Fruit fly (Drosophila melanogaster): ENCODE results near the gene CG15546.

CG15546 gene

dm6 chr3R:30865365-30865770 is 10.6 kb downstream of the CG15546 start (continued):
- TF ChIP-seq CG17328 (GFP tag; IDR thresholded peaks at IDR 0.05) (peak; percentile 53; the same call in 1 of the 2 replicates), croc (GFP tag; conservative IDR thresholded peaks at IDR 0.05) (peak; percentile 30; the same call in 1 of the 3 replicates), Ssrp (tag; optimal IDR thresholded peaks at IDR 0.05) (peak; percentile 21), grau (tag; optimal IDR thresholded peaks at IDR 0.05) (peak; percentile 98), CG17359 (tag; optimal IDR thresholded peaks at IDR 0.05) (peak; percentile 3), CG9727 (GFP tag; optimal IDR thresholded peaks at IDR 0.05) (peak; percentile 43), CG7839 (tag; optimal IDR thresholded peaks at IDR 0.05) (peak; percentile 48), btn (GFP tag; optimal IDR thresholded peaks at IDR 0.05) (no peak), sug (tag; optimal IDR thresholded peaks at IDR 0.05) (no peak), CG11504 (tag; optimal IDR thresholded peaks at IDR 0.05) (peak; percentile 51), CG2678 (tag; optimal IDR thresholded peaks at IDR 0.05) (peak; percentile 59), Hr51 (GFP tag; optimal IDR thresholded peaks at IDR 0.05) (peak in 1 of 2 experiments; percentile 40), HHEX (GFP tag; optimal IDR thresholded peaks at IDR 0.05) (no peak), Blimp-1 (GFP tag; optimal IDR thresholded peaks at IDR 0.05) (peak; percentile 41), CG10959 (GFP tag; IDR thresholded peaks at IDR 0.05) (peak; percentile 43; the same call in 1 of the 2 replicates), MESR4 (GFP tag; optimal IDR thresholded peaks at IDR 0.05) (no peak), CG15601 (tag; optimal IDR thresholded peaks at IDR 0.05) (peak; percentile 44), wor (GFP tag; IDR thresholded peaks at IDR 0.05) (0 out of 2 replicates have a peak, but pooled peaks have one; percentile 19), CG3407 (GFP tag; optimal IDR thresholded peaks at IDR 0.05) (peak; percentile 23), CG8924 (tag; optimal IDR thresholded peaks at IDR 0.05) (peak; percentile 54), Neu2 (GFP tag; optimal IDR thresholded peaks at IDR 0.05; ENCODE audit: borderline replicate concordance) (no peak), unpg (GFP tag; optimal IDR thresholded peaks at IDR 0.05) (peak; percentile 34), ewg (GFP tag; optimal IDR thresholded peaks at IDR 0.05) (peak; percentile 9), CG17568 (GFP tag; optimal IDR thresholded peaks at IDR 0.05) (no peak), slbo (GFP tag; IDR thresholded peaks at IDR 0.05) (no peak), CG8388 (GFP tag; optimal IDR thresholded peaks at IDR 0.05) (peak; percentile 28), CG1602 (GFP tag; optimal IDR thresholded peaks at IDR 0.05) (peak; percentile 10), CG13424 (tag; optimal IDR thresholded peaks at IDR 0.05) (peak; percentile 48), CG11695 (GFP tag; IDR thresholded peaks at IDR 0.05) (peak; percentile 45; the same call in 1 of the 3 replicates), Hr3 (GFP tag; optimal IDR thresholded peaks at IDR 0.05) (peak; percentile 22), CG10267 (tag; optimal IDR thresholded peaks at IDR 0.05) (peak; percentile 38), Med (GFP tag) (no peak), lbe (GFP tag; optimal IDR thresholded peaks at IDR 0.05) (no peak), sens-2 (GFP tag; IDR thresholded peaks at IDR 0.05) (0 out of 2 replicates have a peak, but pooled peaks have one; percentile 30)

dm6 chr3R:30864465-30864864 is 11.5 kb downstream of the CG15546 start:
- no peak for TF ChIP-seq CG8924 (tag; optimal IDR thresholded peaks at IDR 0.05)
- peak; percentile 1 for TF ChIP-seq CG11504 (tag; optimal IDR thresholded peaks at IDR 0.05)
- no peak for TF ChIP-seq ems (GFP tag; optimal IDR thresholded peaks at IDR 0.05)
- no peak for TF ChIP-seq CG10654 (GFP tag; optimal IDR thresholded peaks at IDR 0.05)
- TF ChIP-seq CG6854 (GFP tag; optimal IDR thresholded peaks at IDR 0.05), result no peak
- TF ChIP-seq CG3726 (GFP tag; IDR thresholded peaks at IDR 0.05), result no peak
- TF ChIP-seq Oli (tag; optimal IDR thresholded peaks at IDR 0.05), result peak; percentile 11
- no peak for TF ChIP-seq PHDP (tag; optimal IDR thresholded peaks at IDR 0.05)
- no peak for TF ChIP-seq Lhr (GFP tag; optimal IDR thresholded peaks at IDR 0.05)
- no peak for TF ChIP-seq NK7.1 (GFP tag; optimal IDR thresholded peaks at IDR 0.05)
- TF ChIP-seq sqz (GFP tag; optimal IDR thresholded peaks at IDR 0.05), result no peak
- no peak for TF ChIP-seq Hey (tag; optimal IDR thresholded peaks at IDR 0.05)
- no peak for TF ChIP-seq CG10274 (GFP tag; optimal IDR thresholded peaks at IDR 0.05)
- no peak for TF ChIP-seq CG17912 (GFP tag; optimal IDR thresholded peaks at IDR 0.05)
- TF ChIP-seq gfzf (GFP tag; optimal IDR thresholded peaks at IDR 0.05), result no peak
- peak in 1 of 2 experiments; percentile 28 for TF ChIP-seq bsh (GFP tag; optimal IDR thresholded peaks at IDR 0.05)
- TF ChIP-seq Usf (GFP tag; optimal IDR thresholded peaks at IDR 0.05), result no peak
- TF ChIP-seq CG1529 (GFP tag; optimal IDR thresholded peaks at IDR 0.05), result no peak
- TF ChIP-seq az2 (GFP tag; optimal IDR thresholded peaks at IDR 0.05), result no peak
